Fruit fly (Drosophila melanogaster) whole organism, wandering third instar larva: ENCODE results near the gene Mob3.
A peak's percentile ranks its signal among the peaks of the same experiment; 100 is the strongest.

Source experiments
- CG32264 ChIP-seq: fragments of 200-800 bp; sonication (Bioruptor generic); optimal IDR thresholded peaks from 2 replicates; lab custom pipeline; 2016; ENCODE audit warnings: missing biosample characterization, missing genetic modification characterization
- CrebA ChIP-seq: fragments of 200-800 bp; sonication (Bioruptor generic); optimal IDR thresholded peaks from 2 replicates; lab custom pipeline; 2016; ENCODE audit warnings: missing biosample characterization, mild to moderate bottlenecking, missing genetic modification characterization, borderline replicate concordance
- Dfd ChIP-seq: fragments of >200 bp; optimal IDR thresholded peaks from 2 replicates; lab custom pipeline; 2017; ENCODE audit warnings: missing biosample characterization, missing genetic modification characterization
- Dif ChIP-seq: fragments of 200-275, 200-300 bp; sonication (Bioruptor generic); optimal IDR thresholded peaks from 2 replicates; lab custom pipeline; 2018; ENCODE audit warnings: missing biosample characterization, missing genetic modification characterization; ENCODE audit not compliant: partially characterized antibody
- GATAd ChIP-seq: sonication (Bioruptor generic); optimal IDR thresholded peaks from 2 replicates; lab custom pipeline; 2016; ENCODE audit warnings: missing biosample characterization, missing genetic modification characterization
- HLH106 ChIP-seq: fragments of 200-800 bp; optimal IDR thresholded peaks from 3 replicates; lab custom pipeline; 2019; ENCODE audit warnings: missing biosample characterization, mild to moderate bottlenecking, missing genetic modification characterization, moderate library complexity
- Hnf4 ChIP-seq: fragments of 200-800 bp; sonication (Bioruptor generic); optimal IDR thresholded peaks from 2 replicates; lab custom pipeline; 2016; ENCODE audit warnings: missing biosample characterization, mild to moderate bottlenecking, missing genetic modification characterization
- Hr83 ChIP-seq: fragments of 200-300 bp; sonication (Bioruptor generic); optimal IDR thresholded peaks from 2 replicates; lab custom pipeline; 2016; ENCODE audit warnings: missing biosample characterization, mild to moderate bottlenecking, missing genetic modification characterization, moderate library complexity; ENCODE audit not compliant: poor library complexity, severe bottlenecking
- Jra ChIP-seq: sonication (Bioruptor generic); optimal IDR thresholded peaks from 2 replicates; lab custom pipeline; 2016; ENCODE audit warnings: missing biosample characterization, missing genetic modification characterization
- Myc ChIP-seq: fragments of >200 bp; optimal IDR thresholded peaks from 2 replicates; lab custom pipeline; 2017
- N ChIP-seq: fragments of >200 bp; optimal IDR thresholded peaks from 2 replicates; lab custom pipeline; 2018; ENCODE audit warnings: missing biosample characterization, missing external identifiers, missing genetic modification characterization
- Rel ChIP-seq, 2 experiments: fragments of 200-800 bp; sonication (Bioruptor generic) in 1 of 2; optimal IDR thresholded peaks; 2 replicates in 1 of 2; 3 replicates in 1 of 2; lab custom pipeline; 2016 to 2019; ENCODE audit warnings: mild to moderate bottlenecking in 2 of 2, missing biosample characterization in 2 of 2, missing genetic modification characterization in 2 of 2, moderate library complexity in 1 of 2
- Sp1 ChIP-seq: fragments of 200-800 bp; sonication (Bioruptor generic); optimal IDR thresholded peaks from 3 replicates; lab custom pipeline; 2019; ENCODE audit warnings: missing biosample characterization, mild to moderate bottlenecking, missing genetic modification characterization, moderate library complexity
- Vsx2 ChIP-seq: fragments of 200-300, 225-300 bp; sonication (Bioruptor generic); optimal IDR thresholded peaks from 2 replicates; lab custom pipeline; 2018; ENCODE audit warnings: missing biosample characterization, missing genetic modification characterization; ENCODE audit not compliant: partially characterized antibody
- ey ChIP-seq: fragments of 200-800 bp; sonication (Bioruptor generic); optimal IDR thresholded peaks from 2 replicates; lab custom pipeline; 2016; ENCODE audit warnings: missing biosample characterization, missing genetic modification characterization
- foxo ChIP-seq, 2 experiments: fragments of 200-800 bp; sonication (Bioruptor generic); optimal IDR thresholded peaks; 2 replicates in 1 of 2; 3 replicates in 1 of 2; lab custom pipeline; 2016 to 2017; ENCODE audit warnings: missing biosample characterization in 2 of 2, missing genetic modification characterization in 2 of 2
- fru ChIP-seq: fragments of 200-800 bp; sonication (Bioruptor generic); optimal IDR thresholded peaks from 3 replicates; lab custom pipeline; 2016; ENCODE audit warnings: missing biosample characterization, mild to moderate bottlenecking, missing genetic modification characterization
- jim ChIP-seq: fragments of 175-275, 200-325 bp; sonication (Bioruptor generic); optimal IDR thresholded peaks from 2 replicates; lab custom pipeline; 2016; ENCODE audit warnings: missing biosample characterization, mild to moderate bottlenecking, missing genetic modification characterization
- lola ChIP-seq: fragments of >200 bp; optimal IDR thresholded peaks from 2 replicates; lab custom pipeline; 2017; ENCODE audit warnings: missing biosample characterization, missing genetic modification characterization
- pan ChIP-seq: fragments of >200 bp; optimal IDR thresholded peaks from 2 replicates; lab custom pipeline; 2017
- psq ChIP-seq: fragments of 200-800 bp; sonication (Bioruptor generic); optimal IDR thresholded peaks from 3 replicates; lab custom pipeline; 2017; ENCODE audit warnings: missing biosample characterization, mild to moderate bottlenecking, missing genetic modification characterization, moderate library complexity
- sage ChIP-seq: fragments of 200-800 bp; sonication (Bioruptor generic); optimal IDR thresholded peaks from 2 replicates; lab custom pipeline; 2016; ENCODE audit warnings: missing biosample characterization, mild to moderate bottlenecking, missing genetic modification characterization
- tai ChIP-seq: sonication (Bioruptor generic); optimal IDR thresholded peaks from 2 replicates; lab custom pipeline; 2016; ENCODE audit warnings: missing biosample characterization, missing genetic modification characterization
- woc ChIP-seq: sonication (Bioruptor generic); optimal IDR thresholded peaks from 2 replicates; lab custom pipeline; 2016; ENCODE audit warnings: missing biosample characterization, mild to moderate bottlenecking, missing genetic modification characterization

Gene Mob3

dm6 chr2L:10238726-10239652, 26.1 kb upstream of the Mob3 start, which contains the start of gene me31B:
me31B (plus strand) TSS chr2L:10239341.
- TF ChIP-seq Rel (GFP tag; optimal IDR thresholded peaks at IDR 0.05; lab: Kevin White, UChicago) (no peak), Rel (tag; optimal IDR thresholded peaks at IDR 0.05; lab: Kevin White, UChicago) (no peak), Hnf4 (GFP tag; lab: Kevin White, UChicago) (peak; percentile 1), tai (GFP tag; lab: Kevin White, UChicago) (no peak), woc (GFP tag; lab: Kevin White, UChicago) (peak; percentile 76)

- no peak for TF ChIP-seq Dfd (GFP tag; lab: Kevin White, UChicago)
- peak; percentile 22 for TF ChIP-seq Jra
- no peak for TF ChIP-seq Rel (GFP tag; optimal IDR thresholded peaks at IDR 0.05; lab: Kevin White, UChicago)
- TF ChIP-seq Rel (tag; optimal IDR thresholded peaks at IDR 0.05; lab: Kevin White, UChicago), result peak; percentile 18
- no peak for TF ChIP-seq CrebA (GFP tag; lab: Kevin White, UChicago)
- peak; percentile 38 for TF ChIP-seq Myc (lab: Kevin White, UChicago)
- peak; percentile 4 for TF ChIP-seq Hr83 (GFP tag; lab: Kevin White, UChicago)
- TF ChIP-seq, all 38 proteins: peak for 4
These were observed 18.3 kb upstream of the Mob3 start, which contains the start of gene chico for dm6 chr2L:10246785-10247190. chico (minus strand) TSS chr2L:10247078.

- TF ChIP-seq Rel (GFP tag; optimal IDR thresholded peaks at IDR 0.05; lab: Kevin White, UChicago) (no peak), Rel (tag; optimal IDR thresholded peaks at IDR 0.05; lab: Kevin White, UChicago) (peak; percentile 7), Dif (GFP tag; lab: Kevin White, UChicago) (no peak), Vsx2 (GFP tag; lab: Kevin White, UChicago) (no peak), fru (GFP tag; lab: Kevin White, UChicago) (no peak)
- TF ChIP-seq, all 38 proteins: peak for 1
These were observed 15.4 kb upstream of the Mob3 start for dm6 chr2L:10249655-10250202.

- TF ChIP-seq tai (GFP tag; lab: Kevin White, UChicago) (peak; percentile 60), Jra (peak; percentile 32), woc (GFP tag; lab: Kevin White, UChicago) (no peak), jim (peak; percentile 71)
These were observed 14.7 kb upstream of the Mob3 start, which contains the start of the genes bsk and CG31717 for dm6 chr2L:10250441-10250847. bsk (minus strand) TSS chr2L:10250501. CG31717 (plus strand) TSS chr2L:10250737.

dm6 chr2L:10251592-10251991, 13.5 kb upstream of the Mob3 start, which contains the start of gene Ror:
Ror (plus strand) TSS chr2L:10251843.
- TF ChIP-seq GATAd (GFP tag; lab: Kevin White, UChicago) (no peak), Hr83 (GFP tag; lab: Kevin White, UChicago) (no peak), CrebA (GFP tag; lab: Kevin White, UChicago) (no peak), jim (no peak), fru (GFP tag; lab: Kevin White, UChicago) (no peak), foxo (GFP tag; optimal IDR thresholded peaks at IDR 0.05; lab: Kevin White, UChicago) (no peak), sage (GFP tag; lab: Kevin White, UChicago) (no peak), Myc (lab: Kevin White, UChicago) (no peak), N (no peak), pan (no peak), ey (GFP tag; lab: Kevin White, UChicago) (no peak), Dfd (GFP tag; lab: Kevin White, UChicago) (no peak), Jra (no peak), lola (GFP tag; lab: Kevin White, UChicago) (no peak), psq (no peak), woc (GFP tag; lab: Kevin White, UChicago) (no peak), HLH106 (tag; lab: Kevin White, UChicago) (no peak), CG32264 (GFP tag; lab: Kevin White, UChicago) (no peak)

- peak; percentile 40 for TF ChIP-seq sage (GFP tag; lab: Kevin White, UChicago)
- peak; percentile 41 for TF ChIP-seq woc (GFP tag; lab: Kevin White, UChicago)
- TF ChIP-seq Sp1 (GFP tag; lab: Kevin White, UChicago), result no peak
These were observed 9.4 kb upstream of the Mob3 start, which contains the start of gene CG5676 for dm6 chr2L:10255725-10256158. CG5676 (minus strand) TSS chr2L:10255891.
